Worm (Caenorhabditis elegans): ENCODE data around the gene glb-32.
A peak's percentile ranks its signal among the peaks of the same experiment; 100 is the strongest.

glb-32 gene

ce11 chrV:5088311-5088710 lies 1.0 kb downstream of the glb-32 start:
- TF ChIP-seq mdl-1 (tag; optimal IDR thresholded peaks at IDR 0.05), result no peak
- peak; percentile 35 for TF ChIP-seq sma-9 (GFP tag; optimal IDR thresholded peaks at IDR 0.05)
- TF ChIP-seq sma-9 (tag; optimal IDR thresholded peaks at IDR 0.05), result no peak
- TF ChIP-seq sem-4 (tag; optimal IDR thresholded peaks at IDR 0.05), result peak; percentile 39

DNA sequence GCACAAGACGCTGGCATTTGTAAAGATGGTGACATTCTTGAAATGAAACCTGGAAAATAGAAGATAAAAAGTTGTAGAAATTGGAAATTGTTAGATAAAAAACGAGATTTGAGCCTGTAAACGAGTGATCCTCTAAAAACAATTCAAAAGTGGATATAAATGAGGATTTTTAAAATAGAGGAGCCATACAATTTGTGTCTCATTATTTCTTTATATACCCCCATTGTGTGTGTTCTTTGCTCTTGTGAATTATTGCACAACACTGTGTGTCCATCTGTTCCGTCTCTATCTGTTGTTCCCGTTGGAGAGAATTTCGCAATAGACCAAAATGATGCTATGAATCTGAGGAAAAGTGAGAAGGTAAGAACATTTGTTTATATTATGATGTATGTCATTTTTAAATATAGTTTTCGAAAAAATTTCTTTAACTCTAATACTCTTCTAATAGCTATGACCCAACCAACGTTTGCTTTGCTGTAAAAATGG lies 2.4 kb downstream of the glb-32 start, which contains the start of gene Y58A7A.5:
Y58A7A.5 (minus strand) TSS at position 51 of the 486 bp plus-strand sequence.
- no peak for TF ChIP-seq ztf-4 (tag; optimal IDR thresholded peaks at IDR 0.05)
- no peak for TF ChIP-seq egl-27 (tag; optimal IDR thresholded peaks at IDR 0.05)
- no peak for TF ChIP-seq crh-2 (tag; optimal IDR thresholded peaks at IDR 0.05)
- no peak for TF ChIP-seq lin-11 (tag; optimal IDR thresholded peaks at IDR 0.05)
- TF ChIP-seq C34F6.9 (tag; optimal IDR thresholded peaks at IDR 0.05), result peak; percentile 25
- no peak for TF ChIP-seq elt-1 (tag; optimal IDR thresholded peaks at IDR 0.05)
- no peak for TF ChIP-seq nhr-23 (tag; optimal IDR thresholded peaks at IDR 0.05)
- TF ChIP-seq nhr-129 (tag; optimal IDR thresholded peaks at IDR 0.05), result peak; percentile 97
- no peak for TF ChIP-seq nhr-10 (tag; optimal IDR thresholded peaks at IDR 0.05)
- TF ChIP-seq nhr-237 (tag; optimal IDR thresholded peaks at IDR 0.05), result no peak
- TF ChIP-seq lsy-2 (tag; optimal IDR thresholded peaks at IDR 0.05), result peak in 1 of 2 experiments; percentile 45
- TF ChIP-seq lin-39 (tag; optimal IDR thresholded peaks at IDR 0.05), result no peak
- TF ChIP-seq aly-2 (tag; optimal IDR thresholded peaks at IDR 0.05), result no peak
- TF ChIP-seq unc-39 (tag; optimal IDR thresholded peaks at IDR 0.05), result no peak
- TF ChIP-seq dmd-4 (tag; optimal IDR thresholded peaks at IDR 0.05), result no peak
- no peak for TF ChIP-seq zag-1 (tag; optimal IDR thresholded peaks at IDR 0.05)
- TF ChIP-seq nhr-12 (tag; optimal IDR thresholded peaks at IDR 0.05), result no peak
- no peak for TF ChIP-seq sma-3 (GFP tag; optimal IDR thresholded peaks at IDR 0.05)
- TF ChIP-seq Y55F3AM.14 (GFP tag; optimal IDR thresholded peaks at IDR 0.05), result no peak
- TF ChIP-seq lin-13 (GFP tag; optimal IDR thresholded peaks at IDR 0.05), result no peak
- TF ChIP-seq alr-1 (tag; optimal IDR thresholded peaks at IDR 0.05), result no peak
- no peak for TF ChIP-seq mdl-1 (tag; optimal IDR thresholded peaks at IDR 0.05)
- no peak for TF ChIP-seq mbf-1 (tag; optimal IDR thresholded peaks at IDR 0.05)
- TF ChIP-seq mab-5 (tag; optimal IDR thresholded peaks at IDR 0.05), result no peak
- no peak for TF ChIP-seq ztf-1 (GFP tag; conservative IDR thresholded peaks at IDR 0.05)
- no peak for TF ChIP-seq ama-1 (optimal IDR thresholded peaks at IDR 0.05)
- no peak for TF ChIP-seq nhr-6 (tag; optimal IDR thresholded peaks at IDR 0.05)
- no peak for TF ChIP-seq ZK546.5 (tag; optimal IDR thresholded peaks at IDR 0.05)
- no peak for TF ChIP-seq nhr-77 (tag; optimal IDR thresholded peaks at IDR 0.05)
- TF ChIP-seq peb-1 (tag; optimal IDR thresholded peaks at IDR 0.05), result no peak
- TF ChIP-seq sem-4 (tag; optimal IDR thresholded peaks at IDR 0.05), result peak; percentile 10
- TF ChIP-seq nhr-11 (tag; optimal IDR thresholded peaks at IDR 0.05), result no peak
- TF ChIP-seq unc-55 (GFP tag; optimal IDR thresholded peaks at IDR 0.05), result peak; percentile 57
- TF ChIP-seq ceh-82 (tag; optimal IDR thresholded peaks at IDR 0.05), result no peak
- TF ChIP-seq ztf-11 (tag; optimal IDR thresholded peaks at IDR 0.05), result no peak
- no peak for TF ChIP-seq gmeb-1 (tag; optimal IDR thresholded peaks at IDR 0.05)
- TF ChIP-seq F13H6.1 (tag; optimal IDR thresholded peaks at IDR 0.05), result no peak
- no peak for TF ChIP-seq R02D3.7 (tag; optimal IDR thresholded peaks at IDR 0.05)
- TF ChIP-seq skn-1 (tag; optimal IDR thresholded peaks at IDR 0.05), result no peak
- TF ChIP-seq nhr-21 (tag; optimal IDR thresholded peaks at IDR 0.05), result no peak
- TF ChIP-seq blmp-1 (tag; optimal IDR thresholded peaks at IDR 0.05; ENCODE audit: insufficient read depth), result no peak
- no peak for TF ChIP-seq ceh-16 (tag; optimal IDR thresholded peaks at IDR 0.05)
- TF ChIP-seq elt-3 (tag; optimal IDR thresholded peaks at IDR 0.05), result no peak
- TF ChIP-seq snpc-4 (tag; optimal IDR thresholded peaks at IDR 0.05), result no peak
- TF ChIP-seq sma-9 (GFP tag; optimal IDR thresholded peaks at IDR 0.05), result peak; percentile 82
- TF ChIP-seq sma-9 (tag; optimal IDR thresholded peaks at IDR 0.05), result no peak
- peak; percentile 10 for TF ChIP-seq fos-1 (tag; optimal IDR thresholded peaks at IDR 0.05)

Data from whole organism, L2 larva.